Worm (Caenorhabditis elegans) whole organism, L1 larva: ENCODE results near the gene exc-5.

Experiments
- C04F5.9 ChIP-seq: sonication (generic microtip); optimal IDR thresholded peaks from 2 replicates; lab custom pipeline; 2016; ENCODE audit warnings: missing genetic modification characterization, missing compliant biosample characterization
- F16B12.6 ChIP-seq: fragments of 150-350 bp; optimal IDR thresholded peaks from 2 replicates; lab custom pipeline; 2014; ENCODE audit warnings: missing biosample characterization, missing genetic modification characterization
- Y116A8C.19 ChIP-seq: sonication (generic microtip); optimal IDR thresholded peaks from 2 replicates; lab custom pipeline; 2016; ENCODE audit warnings: missing compliant biosample characterization, missing genetic modification characterization, borderline replicate concordance
- aha-1 ChIP-seq: fragments of 150-350 bp; optimal IDR thresholded peaks from 2 replicates; lab custom pipeline; 2014; ENCODE audit warnings: missing biosample characterization, missing genetic modification characterization
- alr-1 ChIP-seq: fragments of 200-800 bp; sonication (Bioruptor generic); optimal IDR thresholded peaks from 2 replicates; lab custom pipeline; 2018; ENCODE audit warnings: borderline replicate concordance, mild to moderate bottlenecking, missing genetic modification characterization, missing compliant biosample characterization
- aly-2 ChIP-seq: fragments of 150-350 bp; optimal IDR thresholded peaks from 2 replicates; lab custom pipeline; 2014; ENCODE audit warnings: missing biosample characterization, missing genetic modification characterization
- ceh-63 ChIP-seq: fragments of 200-800 bp; sonication (Bioruptor generic); optimal IDR thresholded peaks from 2 replicates; lab custom pipeline; 2018; ENCODE audit warnings: mild to moderate bottlenecking, missing genetic modification characterization, missing compliant biosample characterization
- ceh-82 ChIP-seq, 3 experiments: fragments of 150-350 bp in 1 of 3; sonication (generic microtip) in 2 of 3; optimal IDR thresholded peaks; 2 replicates each; lab custom pipeline; 2014 to 2017; ENCODE audit warnings: missing biosample characterization in 3 of 3, missing genetic modification characterization in 3 of 3
- ceh-90 ChIP-seq: sonication (generic microtip); optimal IDR thresholded peaks from 2 replicates; lab custom pipeline; 2016; ENCODE audit warnings: missing genetic modification characterization, missing compliant biosample characterization
- efl-1 ChIP-seq, 4 experiments: fragments of 150-350 bp; optimal IDR thresholded peaks in 3 of 4; peaks in 1 of 4; 1 replicate in 1 of 4; 2 replicates in 3 of 4; lab custom pipeline; 2014; ENCODE audit warnings: missing biosample characterization in 2 of 4, missing genetic modification characterization in 2 of 4, missing genetic modification reagents in 2 of 4
- egl-13 ChIP-seq: sonication (generic microtip); optimal IDR thresholded peaks from 2 replicates; lab custom pipeline; 2016; ENCODE audit warnings: missing genotype, missing genetic modification reagents, missing genetic modification characterization, missing compliant biosample characterization
- fkh-10 ChIP-seq: sonication (generic microtip); optimal IDR thresholded peaks from 2 replicates; lab custom pipeline; 2017; ENCODE audit warnings: missing biosample characterization, missing genetic modification reagents, missing genetic modification characterization
- hpl-2 ChIP-seq: fragments of 150-350 bp; optimal IDR thresholded peaks from 2 replicates; lab custom pipeline; 2014; ENCODE audit warnings: missing biosample characterization, missing genetic modification reagents, missing genetic modification characterization
- lin-13 ChIP-seq: fragments of 150-350 bp; optimal IDR thresholded peaks from 2 replicates; lab custom pipeline; 2014; ENCODE audit warnings: missing biosample characterization, missing genetic modification reagents, missing genetic modification characterization
- lin-14 ChIP-seq: fragments of 200-800 bp; sonication (Bioruptor generic); optimal IDR thresholded peaks from 2 replicates; lab custom pipeline; 2018; ENCODE audit warnings: mild to moderate bottlenecking, missing genetic modification characterization, moderate library complexity, missing compliant biosample characterization
- lin-15B ChIP-seq: fragments of 150-350 bp; sonication (generic microtip); optimal IDR thresholded peaks from 3 replicates; lab custom pipeline; 2014; ENCODE audit warnings: missing biosample characterization, missing genetic modification characterization
- lin-35 ChIP-seq, 2 experiments: fragments of 150-350 bp; optimal IDR thresholded peaks; 2 replicates each; lab custom pipeline; 2014; ENCODE audit warnings: missing biosample characterization in 2 of 2, missing genetic modification characterization in 2 of 2, missing genetic modification reagents in 2 of 2
- lin-39 ChIP-seq: fragments of 150-350 bp; optimal IDR thresholded peaks from 2 replicates; lab custom pipeline; 2014; ENCODE audit warnings: missing biosample characterization, missing genetic modification reagents, missing genetic modification characterization
- lir-3 ChIP-seq: sonication (generic microtip); optimal IDR thresholded peaks from 2 replicates; lab custom pipeline; 2016; ENCODE audit warnings: mild to moderate bottlenecking, missing genetic modification characterization, moderate library complexity, missing compliant biosample characterization; ENCODE audit not compliant: poor library complexity
- lsy-2 ChIP-seq, 2 experiments: fragments of 150-350 bp; optimal IDR thresholded peaks; 2 replicates each; lab custom pipeline; 2014; ENCODE audit warnings: missing biosample characterization in 2 of 2, missing genetic modification characterization in 2 of 2
- mdl-1 ChIP-seq, 2 experiments: fragments of 150-350 bp; optimal IDR thresholded peaks; 2 replicates each; lab custom pipeline; 2014 to 2017; ENCODE audit warnings: missing biosample characterization in 2 of 2, missing genetic modification characterization in 2 of 2, inconsistent platforms in 1 of 2
- mep-1 ChIP-seq: fragments of 150-350 bp; optimal IDR thresholded peaks from 2 replicates; lab custom pipeline; 2014; ENCODE audit warnings: missing biosample characterization, missing genetic modification characterization
- nhr-11 ChIP-seq: fragments of 150-350 bp; optimal IDR thresholded peaks from 2 replicates; lab custom pipeline; 2014; ENCODE audit warnings: missing biosample characterization, missing genetic modification characterization
- nhr-12 ChIP-seq: sonication (generic microtip); optimal IDR thresholded peaks from 2 replicates; lab custom pipeline; 2017; ENCODE audit warnings: missing biosample characterization, missing genetic modification characterization
- nhr-19 ChIP-seq: fragments of 200-800 bp; sonication (Bioruptor generic); conservative IDR thresholded peaks from 2 replicates; pipeline ENCODE4 v1.3.6; 2022; ENCODE audit warnings: missing genetic modification characterization, missing compliant biosample characterization
- nhr-28 ChIP-seq: fragments of 150-350 bp; optimal IDR thresholded peaks from 2 replicates; lab custom pipeline; 2014; ENCODE audit warnings: missing biosample characterization, missing genetic modification characterization
- nhr-47 ChIP-seq: sonication (generic microtip); optimal IDR thresholded peaks from 2 replicates; lab custom pipeline; 2016; ENCODE audit warnings: mild to moderate bottlenecking, missing genetic modification characterization, moderate library complexity, missing compliant biosample characterization
- nhr-71 ChIP-seq: sonication (generic microtip); optimal IDR thresholded peaks from 2 replicates; lab custom pipeline; 2016; ENCODE audit warnings: mild to moderate bottlenecking, missing genetic modification characterization, moderate library complexity, missing compliant biosample characterization
- nhr-76 ChIP-seq: sonication (generic microtip); optimal IDR thresholded peaks from 2 replicates; lab custom pipeline; 2017; ENCODE audit warnings: missing biosample characterization, missing genetic modification characterization
- nhr-84 ChIP-seq: sonication (generic microtip); optimal IDR thresholded peaks from 2 replicates; lab custom pipeline; 2017; ENCODE audit warnings: missing biosample characterization, missing genetic modification characterization
- nhr-85 ChIP-seq: sonication (generic microtip); peaks from one replicate; lab custom pipeline; 2016; ENCODE audit warnings: missing genetic modification characterization, inconsistent platforms, missing compliant biosample characterization
- rnt-1 ChIP-seq: sonication (generic microtip); optimal IDR thresholded peaks from 2 replicates; lab custom pipeline; 2016; ENCODE audit warnings: mild to moderate bottlenecking, missing genetic modification characterization, moderate library complexity, missing compliant biosample characterization
- skn-1 ChIP-seq: fragments of 150-350 bp; optimal IDR thresholded peaks from 2 replicates; lab custom pipeline; 2014; ENCODE audit warnings: missing biosample characterization, missing genetic modification characterization
- snu-23 ChIP-seq: sonication (generic microtip); optimal IDR thresholded peaks from 2 replicates; lab custom pipeline; 2016; ENCODE audit warnings: missing genetic modification characterization, missing compliant biosample characterization
- swsn-7 ChIP-seq: sonication (generic microtip); optimal IDR thresholded peaks from 2 replicates; lab custom pipeline; 2016; ENCODE audit warnings: missing genetic modification characterization, missing compliant biosample characterization
- tlp-1 ChIP-seq: fragments of 150-350 bp; optimal IDR thresholded peaks from 2 replicates; lab custom pipeline; 2014; ENCODE audit warnings: missing biosample characterization, missing genetic modification characterization
- vab-15 ChIP-seq: sonication (generic microtip); optimal IDR thresholded peaks from 2 replicates; lab custom pipeline; 2017; ENCODE audit warnings: missing genotype, mild to moderate bottlenecking, missing genetic modification characterization, missing compliant biosample characterization

exc-5 gene

DNA sequence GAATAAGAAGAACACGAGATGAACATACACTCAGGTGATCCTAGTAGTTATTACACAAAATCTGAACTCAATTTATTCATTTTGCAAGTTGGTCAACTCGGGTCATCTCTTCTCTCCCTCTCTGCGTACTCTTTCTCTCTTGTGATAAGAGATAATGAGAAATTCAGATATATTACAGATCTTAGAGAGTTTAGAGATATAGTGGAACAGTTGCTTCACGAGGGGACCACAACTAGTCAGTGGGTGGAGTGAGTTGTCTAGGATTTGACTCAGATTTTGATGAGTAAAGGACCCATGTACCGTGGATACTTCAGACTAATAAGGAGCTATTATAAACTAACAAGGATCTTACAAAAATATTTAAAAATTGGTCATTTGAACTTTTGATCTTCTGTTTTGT, at the start of gene exc-5:
exc-5 (minus strand) TSS at position 57 of the 400 bp plus-strand sequence.
- TF ChIP-seq snu-23 (GFP tag; lab: Kevin White, UChicago) (peak; percentile 12), lin-13 (GFP tag; lab: Kevin White, UChicago) (no peak), lir-3 (tag; lab: Kevin White, UChicago) (peak; percentile 27), lsy-2 (tag; optimal IDR thresholded peaks at IDR 0.05; lab: Kevin White, UChicago) (peak; percentile 0 to 57), nhr-12 (tag; lab: Kevin White, UChicago) (no peak), nhr-76 (tag; lab: Kevin White, UChicago) (no peak), lin-14 (GFP tag; lab: Kevin White, UChicago) (peak; percentile 60), aha-1 (tag; lab: Kevin White, UChicago) (no peak), lin-39 (tag; lab: Kevin White, UChicago) (peak; percentile 16), efl-1 (optimal IDR thresholded peaks at IDR 0.05; lab: Kevin White, UChicago) (peak; percentile 15 to 18), efl-1 (GFP tag; optimal IDR thresholded peaks at IDR 0.05 in 1 of 2; lab: Kevin White, UChicago) (peak in 1 of 2 experiments; percentile 52), nhr-85 (tag; lab: Kevin White, UChicago) (no peak), rnt-1 (tag; lab: Kevin White, UChicago) (peak; percentile 56), nhr-19 (GFP tag; lab: Robert Waterston, UW) (peak; percentile 42), nhr-71 (peak; percentile 66)
- TF ChIP-seq, all 84 proteins: peak for 9

ce11 chrIV:8855963-8856362, 42.5 kb upstream of the exc-5 start, which contains the start of gene T11B7.5:
Gene T11B7.5 (minus strand): TSS chrIV:8856063.
- no peak for TF ChIP-seq hpl-2 (GFP tag; lab: Kevin White, UChicago)
- TF ChIP-seq nhr-19 (GFP tag; lab: Robert Waterston, UW), result no peak
- TF ChIP-seq F16B12.6, result no peak
- TF ChIP-seq ceh-82 (tag; optimal IDR thresholded peaks at IDR 0.05; lab: Kevin White, UChicago), result no peak
- TF ChIP-seq egl-13 (tag; lab: Kevin White, UChicago), result no peak
- TF ChIP-seq tlp-1 (tag; lab: Kevin White, UChicago), result no peak

DNA sequence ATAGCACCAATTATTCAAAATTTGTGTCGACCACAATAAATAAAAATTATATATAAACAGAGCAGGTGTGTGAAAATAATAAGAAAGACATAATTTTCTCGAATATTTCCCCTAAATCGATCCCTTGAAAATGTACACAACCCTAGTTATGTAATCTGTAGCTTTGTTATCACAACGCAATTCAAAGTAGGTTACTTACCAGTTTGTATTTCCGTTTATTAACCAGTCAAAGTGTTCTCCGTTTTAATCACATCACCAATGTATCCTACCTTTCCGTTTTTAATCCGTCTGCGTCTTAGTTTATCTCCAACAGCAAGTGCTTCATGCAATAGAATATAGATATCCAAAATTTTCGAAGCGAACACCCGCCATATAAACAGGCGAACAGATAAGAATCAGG, 39.8 kb upstream of the exc-5 start:
- TF ChIP-seq nhr-84 (tag; lab: Kevin White, UChicago), result no peak
- no peak for TF ChIP-seq ceh-63 (GFP tag; lab: Kevin White, UChicago)
- TF ChIP-seq efl-1 (optimal IDR thresholded peaks at IDR 0.05; lab: Kevin White, UChicago), result no peak
- TF ChIP-seq efl-1 (GFP tag; optimal IDR thresholded peaks at IDR 0.05 in 1 of 2; lab: Kevin White, UChicago), result peak in 1 of 2 experiments; percentile 73
- TF ChIP-seq aly-2 (tag; lab: Kevin White, UChicago), result no peak
- TF ChIP-seq swsn-7 (tag; lab: Kevin White, UChicago), result no peak

DNA sequence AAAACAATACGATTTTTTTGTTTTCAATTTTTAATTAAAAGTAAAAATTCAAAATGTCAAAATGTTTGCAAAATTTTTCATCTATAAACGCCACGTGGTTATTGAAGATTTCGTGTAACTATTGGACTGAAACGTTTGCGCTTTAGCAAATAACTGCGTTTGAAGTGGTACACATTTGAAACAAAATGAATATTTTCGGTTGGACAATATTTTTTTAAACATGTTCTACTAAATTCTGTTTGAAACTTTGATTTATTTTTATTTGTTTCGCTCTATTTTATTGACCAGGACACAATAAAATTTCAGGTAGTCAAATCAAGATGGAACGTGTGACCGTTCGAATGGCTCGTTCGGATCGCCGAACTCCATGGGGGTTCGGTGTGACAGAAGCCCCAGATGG, 38.7 kb upstream of the exc-5 start, which contains the start of gene alp-1:
alp-1 (plus strand) TSS at position 301 of the 400 bp plus-strand sequence.
- TF ChIP-seq vab-15 (tag; lab: Kevin White, UChicago) (no peak), nhr-12 (tag; lab: Kevin White, UChicago) (no peak), lin-35 (GFP tag; optimal IDR thresholded peaks at IDR 0.05; lab: Kevin White, UChicago) (no peak), lsy-2 (tag; optimal IDR thresholded peaks at IDR 0.05; lab: Kevin White, UChicago) (no peak), nhr-28 (tag; lab: Kevin White, UChicago) (no peak), lin-15B (no peak), fkh-10 (GFP tag; lab: Kevin White, UChicago) (no peak), Y116A8C.19 (tag; lab: Kevin White, UChicago) (no peak), skn-1 (tag; lab: Kevin White, UChicago) (no peak), mep-1 (tag; lab: Kevin White, UChicago) (no peak), nhr-47 (no peak), ceh-90 (no peak), C04F5.9 (no peak), alr-1 (tag; lab: Kevin White, UChicago) (no peak), mdl-1 (tag; optimal IDR thresholded peaks at IDR 0.05; lab: Kevin White, UChicago) (no peak), aha-1 (tag; lab: Kevin White, UChicago) (no peak), aly-2 (tag; lab: Kevin White, UChicago) (no peak), nhr-11 (tag; lab: Kevin White, UChicago) (no peak), snu-23 (GFP tag; lab: Kevin White, UChicago) (no peak)
- TF ChIP-seq, all 84 proteins: peak for 0
